Worm (Caenorhabditis elegans): ENCODE results near the gene tbx-2.

DNA sequence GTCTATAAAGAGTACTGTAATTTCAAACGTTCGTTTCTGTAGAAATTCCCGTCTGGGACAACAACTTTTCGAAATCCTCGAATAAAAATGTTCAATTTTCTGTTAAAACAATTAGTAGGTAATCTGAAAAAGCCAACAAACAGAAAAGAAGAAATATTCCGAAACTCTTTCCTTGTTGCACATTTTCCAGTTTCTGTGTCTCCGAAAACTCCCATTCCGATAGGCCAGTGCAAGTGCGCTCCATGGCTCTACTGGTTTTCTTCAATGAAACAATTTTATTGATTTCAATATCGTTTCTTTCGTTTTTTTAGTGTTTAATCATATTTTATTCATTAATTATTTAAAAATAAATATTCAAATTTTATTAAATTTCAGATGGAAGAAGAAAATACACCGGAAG is 33.5 kb downstream of the tbx-2 start, which contains the start of gene F54D8.6:
- TF ChIP-seq ama-1 (optimal IDR thresholded peaks at IDR 0.05) (no peak), hlh-30 (tag; optimal IDR thresholded peaks at IDR 0.05; ENCODE audit: insufficient read depth) (no peak), ceh-2 (tag; optimal IDR thresholded peaks at IDR 0.05) (peak; percentile 45), tbx-2 (tag; optimal IDR thresholded peaks at IDR 0.05) (peak; percentile 37), pat-9 (tag; optimal IDR thresholded peaks at IDR 0.05) (no peak), pqm-1 (tag; optimal IDR thresholded peaks at IDR 0.05) (no peak), pha-4 (tag; optimal IDR thresholded peaks at IDR 0.05) (no peak), eyg-1 (tag; optimal IDR thresholded peaks at IDR 0.05) (no peak), nfya-1 (tag; optimal IDR thresholded peaks at IDR 0.05) (peak; percentile 1), dmd-4 (tag; optimal IDR thresholded peaks at IDR 0.05; ENCODE audit: borderline replicate concordance) (no peak), lim-6 (tag; optimal IDR thresholded peaks at IDR 0.05) (no peak), sox-2 (GFP tag; IDR thresholded peaks at IDR 0.05) (no peak), unc-3 (GFP tag; conservative IDR thresholded peaks at IDR 0.05) (no peak), unc-3 (tag; optimal IDR thresholded peaks at IDR 0.05) (no peak)
